Worm (Caenorhabditis elegans): Measurements from ENCODE around the gene F55C5.17.

F55C5.17 gene

ce11 chrV:12337894-12338293, 35.6 kb downstream of the F55C5.17 start, which contains the start of gene twk-13:
TSS of gene twk-13 (minus strand) at chrV:12337994.
- TF ChIP-seq ceh-82 (tag; optimal IDR thresholded peaks at IDR 0.05) (no peak), nhr-77 (tag; optimal IDR thresholded peaks at IDR 0.05) (no peak), nhr-85 (tag) (no peak), ces-1 (GFP tag; optimal IDR thresholded peaks at IDR 0.05) (no peak), nhr-84 (tag; optimal IDR thresholded peaks at IDR 0.05) (no peak), nhr-237 (tag; optimal IDR thresholded peaks at IDR 0.05) (no peak), dsc-1 (tag; optimal IDR thresholded peaks at IDR 0.05) (no peak), sox-4 (tag; optimal IDR thresholded peaks at IDR 0.05) (no peak), C16A3.4 (tag; optimal IDR thresholded peaks at IDR 0.05) (no peak), sptf-1 (tag; optimal IDR thresholded peaks at IDR 0.05) (no peak), unc-130 (tag; optimal IDR thresholded peaks at IDR 0.05) (no peak), sup-37 (GFP tag; optimal IDR thresholded peaks at IDR 0.05) (no peak), ceh-8 (GFP tag; optimal IDR thresholded peaks at IDR 0.05) (no peak), lsy-2 (tag; optimal IDR thresholded peaks at IDR 0.05) (no peak), snpc-4 (tag; optimal IDR thresholded peaks at IDR 0.05) (no peak), fos-1 (tag; optimal IDR thresholded peaks at IDR 0.05) (no peak), F16B12.6 (tag; optimal IDR thresholded peaks at IDR 0.05) (no peak), zag-1 (tag; optimal IDR thresholded peaks at IDR 0.05) (no peak), fkh-4 (tag; optimal IDR thresholded peaks at IDR 0.05; ENCODE audit: borderline replicate concordance) (no peak)

ce11 chrV:12343419-12343969, 41.2 kb downstream of the F55C5.17 start, which contains the start of gene tomm-20:
TSS of gene tomm-20 (minus strand) at chrV:12343469.
- no peak for TF ChIP-seq nhr-84 (tag; optimal IDR thresholded peaks at IDR 0.05)
- peak; percentile 40 for TF ChIP-seq ceh-90 (tag; optimal IDR thresholded peaks at IDR 0.05)
- peak; percentile 96 to 97 for TF ChIP-seq lsy-2 (tag; optimal IDR thresholded peaks at IDR 0.05)
- TF ChIP-seq C16A3.4 (tag; optimal IDR thresholded peaks at IDR 0.05): peak; percentile 96
- TF ChIP-seq hlh-17 (GFP tag; optimal IDR thresholded peaks at IDR 0.05; ENCODE audit: borderline replicate concordance): no peak
- TF ChIP-seq mdl-1 (tag; optimal IDR thresholded peaks at IDR 0.05): peak in 1 of 2 experiments; percentile 78
- peak; percentile 95 for TF ChIP-seq swsn-7 (tag; optimal IDR thresholded peaks at IDR 0.05)
- TF ChIP-seq nhr-71 (tag; optimal IDR thresholded peaks at IDR 0.05): peak; percentile 97
- peak; percentile 95 for TF ChIP-seq pax-3 (tag; optimal IDR thresholded peaks at IDR 0.05)
- peak; percentile 90 for TF ChIP-seq snpc-4 (tag; optimal IDR thresholded peaks at IDR 0.05)
- peak; percentile 72 for TF ChIP-seq elt-2 (tag; optimal IDR thresholded peaks at IDR 0.05)
- peak; percentile 88 for TF ChIP-seq nhr-11 (tag; optimal IDR thresholded peaks at IDR 0.05)
- peak; percentile 97 for TF ChIP-seq nhr-47 (tag; optimal IDR thresholded peaks at IDR 0.05)
- peak; percentile 59 for TF ChIP-seq mef-2 (tag; optimal IDR thresholded peaks at IDR 0.05)
- peak; percentile 34 for TF ChIP-seq C34B4.2 (tag; optimal IDR thresholded peaks at IDR 0.05)
- TF ChIP-seq blmp-1 (tag; optimal IDR thresholded peaks at IDR 0.05): peak; percentile 87
- no peak for TF ChIP-seq egl-27 (tag; optimal IDR thresholded peaks at IDR 0.05)
- TF ChIP-seq mab-9 (GFP tag; IDR thresholded peaks at IDR 0.05): peak; percentile 89
- TF ChIP-seq nhr-237 (tag; optimal IDR thresholded peaks at IDR 0.05): peak; percentile 74
- peak; percentile 93 for TF ChIP-seq xbp-1 (tag; optimal IDR thresholded peaks at IDR 0.05)
- TF ChIP-seq elt-3 (tag; optimal IDR thresholded peaks at IDR 0.05): peak in 3 of 6 experiments; percentile 74 to 94 (median 94)
- peak; percentile 83 for TF ChIP-seq ama-1 (optimal IDR thresholded peaks at IDR 0.05)
- TF ChIP-seq ceh-82 (tag; optimal IDR thresholded peaks at IDR 0.05): peak; percentile 93 to 96 (median 94)
- peak; percentile 83 for TF ChIP-seq ceh-8 (GFP tag; optimal IDR thresholded peaks at IDR 0.05)
- peak; percentile 52 for TF ChIP-seq F16B12.6 (tag; optimal IDR thresholded peaks at IDR 0.05)
- peak; percentile 95 for TF ChIP-seq lin-39 (tag; optimal IDR thresholded peaks at IDR 0.05)
- TF ChIP-seq unc-62 (GFP tag; optimal IDR thresholded peaks at IDR 0.05): no peak
- no peak for TF ChIP-seq hlh-4 (tag; optimal IDR thresholded peaks at IDR 0.05)
- TF ChIP-seq lir-3 (tag; optimal IDR thresholded peaks at IDR 0.05; ENCODE audit: poor library complexity): peak; percentile 79
- peak in 1 of 2 experiments; percentile 79 for TF ChIP-seq ztf-11 (tag; optimal IDR thresholded peaks at IDR 0.05)
- peak; percentile 52 for TF ChIP-seq pag-3 (tag; optimal IDR thresholded peaks at IDR 0.05; ENCODE audit: borderline replicate concordance, insufficient read depth)
- peak; percentile 84 for TF ChIP-seq lin-15B (tag; optimal IDR thresholded peaks at IDR 0.05)
- no peak for TF ChIP-seq ets-5 (GFP tag; IDR thresholded peaks at IDR 0.05)
- TF ChIP-seq mep-1 (tag; optimal IDR thresholded peaks at IDR 0.05): peak; percentile 99
- peak; percentile 92 for TF ChIP-seq lin-13 (GFP tag; optimal IDR thresholded peaks at IDR 0.05)
- peak; percentile 91 for TF ChIP-seq egl-13 (tag; optimal IDR thresholded peaks at IDR 0.05)
- peak; percentile 88 for TF ChIP-seq aly-2 (tag; optimal IDR thresholded peaks at IDR 0.05)
- peak; percentile 84 for TF ChIP-seq nhr-77 (tag; optimal IDR thresholded peaks at IDR 0.05)
- TF ChIP-seq skn-1 (tag; optimal IDR thresholded peaks at IDR 0.05): peak; percentile 90
- TF ChIP-seq efl-3 (GFP tag; optimal IDR thresholded peaks at IDR 0.05): peak; percentile 44
